Fruit fly (Drosophila melanogaster) Kc167 (cell line): ENCODE data around the gene CG9132.

ENCODE experiments used
- Myc ChIP-seq: fragments of >200 bp; optimal IDR thresholded peaks from 2 replicates; lab custom pipeline; 2017; ENCODE audit warnings: missing external identifiers
- Sin3A ChIP-seq: fragments of >200 bp; optimal IDR thresholded peaks from 2 replicates; lab custom pipeline; 2018; ENCODE audit warnings: missing external identifiers
- psq ChIP-seq: fragments of >200 bp; optimal IDR thresholded peaks from 2 replicates; lab custom pipeline; 2017; ENCODE audit warnings: missing external identifiers

DNA sequence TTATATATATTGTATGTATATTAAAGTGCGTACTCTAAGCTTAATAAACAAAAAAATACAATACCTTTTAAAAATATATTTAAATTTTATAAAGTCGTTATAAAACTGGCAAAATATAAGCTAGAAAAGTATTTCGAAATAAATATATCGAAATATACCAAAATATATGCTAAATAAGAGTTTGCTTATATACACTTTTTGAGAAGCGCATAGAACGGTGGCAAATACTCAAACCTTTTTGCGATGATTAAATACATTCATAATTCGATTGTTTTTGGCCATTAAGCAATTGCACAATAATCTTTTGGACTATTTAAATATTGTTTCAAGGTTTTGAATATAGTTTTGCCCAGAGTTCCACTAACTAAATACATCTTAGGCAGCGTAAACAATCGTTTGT, 8.6 kb upstream of the CG9132 start:
- TF ChIP-seq Sin3A (lab: Kevin White, UChicago) (no peak), Myc (lab: Kevin White, UChicago) (no peak), psq (lab: Kevin White, UChicago) (no peak)
